Worm (Caenorhabditis elegans): ENCODE measurements around the gene C24H10.4.

- TF ChIP-seq hlh-12 (tag; optimal IDR thresholded peaks at IDR 0.05): no peak
- no peak for TF ChIP-seq egrh-3 (GFP tag; IDR thresholded peaks at IDR 0.05)
- no peak for TF ChIP-seq ztf-26 (tag; optimal IDR thresholded peaks at IDR 0.05)
- TF ChIP-seq him-1 (tag; optimal IDR thresholded peaks at IDR 0.05): no peak
These were observed 27.3 kb downstream of the C24H10.4 start for ce11 chrX:5031742-5032141.

Measured in whole organism, young adult.